Fruit fly (Drosophila melanogaster): Measurements from ENCODE around the gene CG6330.

The CG6330 gene

DNA sequence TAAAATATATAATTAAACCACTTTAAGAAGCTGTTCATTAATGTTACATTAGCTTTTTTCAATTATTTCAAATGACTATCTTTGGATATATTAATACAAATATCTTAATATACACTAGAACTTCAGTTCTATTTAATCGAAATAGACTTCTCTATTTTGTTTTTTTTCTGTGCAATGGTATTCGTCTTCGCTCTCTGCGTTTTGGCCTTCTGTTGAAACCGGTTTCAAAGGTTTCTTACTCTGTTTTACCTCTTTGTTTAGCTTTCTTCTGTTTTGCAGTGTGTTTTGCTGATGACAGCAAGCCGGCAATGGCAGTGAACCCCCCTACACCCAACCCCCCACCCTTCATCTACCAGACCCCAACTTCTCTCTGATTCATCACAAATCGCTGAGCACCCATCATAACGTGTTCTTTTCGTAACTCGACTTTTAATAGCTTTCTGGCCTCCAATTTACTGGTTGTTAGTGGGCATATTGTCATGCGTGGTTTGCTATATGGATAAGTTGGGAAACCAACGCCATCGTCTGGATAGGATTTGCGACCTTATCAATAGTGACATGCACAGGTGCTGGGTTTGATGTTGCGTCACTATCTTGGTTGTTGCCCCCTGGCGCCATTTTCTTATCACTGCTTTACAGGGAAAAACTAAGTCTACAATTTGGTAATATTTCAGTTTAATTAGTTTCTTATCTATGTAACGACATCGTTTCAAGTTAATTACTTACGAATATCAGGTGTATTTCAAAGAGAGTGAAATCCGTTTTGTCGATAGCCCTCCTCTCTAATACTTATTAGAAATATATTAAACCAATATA is 10.7 kb upstream of the CG6330 start:
- TF ChIP-seq CG8478 (optimal IDR thresholded peaks at IDR 0.05) (no peak), CTCF (optimal IDR thresholded peaks at IDR 0.05) (no peak)

DNA sequence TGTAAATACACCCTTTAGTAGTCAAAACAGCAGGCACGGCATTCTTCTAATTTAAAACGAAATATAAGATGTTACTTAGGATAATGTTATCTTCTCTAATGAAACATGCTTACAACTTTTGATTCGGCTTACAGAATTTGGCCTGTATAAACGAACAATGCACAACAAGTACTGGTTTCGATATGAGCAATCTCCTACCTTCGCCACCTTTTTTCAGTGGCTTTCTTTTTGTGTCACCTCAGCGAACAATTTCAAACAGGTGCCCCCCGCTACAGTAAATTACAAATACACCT is 10.0 kb upstream of the CG6330 start:
- no peak for TF ChIP-seq CTCF (optimal IDR thresholded peaks at IDR 0.05)
- no peak for TF ChIP-seq CG8478 (optimal IDR thresholded peaks at IDR 0.05)

dm6 chr3R:26967587-26968312 is 9.5 kb upstream of the CG6330 start:
- TF ChIP-seq CG8478 (optimal IDR thresholded peaks at IDR 0.05) (no peak), CTCF (optimal IDR thresholded peaks at IDR 0.05) (no peak)

- no peak for TF ChIP-seq CG8478 (optimal IDR thresholded peaks at IDR 0.05)
These were observed 8.6 kb upstream of the CG6330 start, which contains the start of gene CG5521 for dm6 chr3R:26966794-26967323. Gene CG5521, plus strand, starts transcription at chr3R:26966930.

dm6 chr3R:26966385-26966784 is 8.1 kb upstream of the CG6330 start, which contains the start of gene Gr97a:
Gene Gr97a, minus strand, starts transcription at chr3R:26966485.
- TF ChIP-seq CG8478 (optimal IDR thresholded peaks at IDR 0.05) (no peak), CTCF (optimal IDR thresholded peaks at IDR 0.05) (no peak)

DNA sequence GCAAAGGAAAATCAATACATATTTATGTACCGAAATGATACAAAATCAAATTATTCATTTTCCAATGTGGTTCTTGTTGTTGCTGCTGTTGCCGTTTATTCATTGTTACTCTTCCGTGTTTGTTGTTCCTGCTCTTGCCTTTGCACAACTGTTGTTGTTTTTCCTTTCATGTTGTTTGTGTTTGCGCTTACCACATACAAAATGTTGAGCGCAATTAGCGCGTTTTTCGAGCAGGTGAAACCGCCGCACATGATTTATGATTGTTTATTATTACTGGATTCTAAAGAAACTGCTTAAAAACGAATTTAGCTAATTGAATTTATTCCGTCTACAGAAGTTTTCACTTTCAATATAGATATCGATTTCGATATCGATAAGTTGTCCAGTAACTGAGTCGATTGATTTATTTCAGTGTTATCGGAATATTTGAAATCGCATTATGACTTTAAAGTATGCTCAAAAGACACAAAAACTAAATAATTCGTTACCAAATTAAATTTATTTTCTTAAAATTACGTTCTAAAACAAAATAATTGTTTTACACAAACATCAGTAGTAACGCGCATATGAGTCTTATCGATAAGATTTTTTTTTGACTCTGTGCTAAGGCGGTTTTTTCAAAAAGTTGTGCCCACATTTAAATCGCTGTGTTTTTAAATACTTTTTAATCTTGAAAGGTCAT is 6.3 kb upstream of the CG6330 start, which contains the start of gene Tsp97E:
TSS of gene Tsp97E (minus strand) at position 366 of the 682 bp plus-strand sequence.
- TF ChIP-seq CG8478 (optimal IDR thresholded peaks at IDR 0.05) (no peak), CTCF (optimal IDR thresholded peaks at IDR 0.05) (no peak)

DNA sequence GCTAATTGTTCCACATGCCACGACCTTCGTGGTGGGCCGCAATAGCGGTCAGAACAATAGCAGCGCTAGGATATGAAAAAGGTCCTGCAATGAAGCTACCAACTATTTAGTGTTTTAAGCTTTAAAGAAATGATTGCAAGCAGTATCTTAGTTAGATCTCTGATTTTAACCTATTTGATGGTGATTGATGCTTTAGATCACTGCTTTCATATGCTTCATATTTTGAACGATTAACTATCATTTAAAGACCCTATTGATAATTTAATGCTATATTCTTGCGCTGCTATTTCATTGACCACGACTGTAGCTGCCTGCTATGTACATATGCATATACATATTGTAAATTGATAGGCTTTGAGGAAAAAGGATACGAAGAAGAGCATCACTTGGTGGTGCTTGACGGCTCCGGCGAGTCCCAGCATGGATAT is 5.5 kb upstream of the CG6330 start:
- TF ChIP-seq CG8478 (optimal IDR thresholded peaks at IDR 0.05) (no peak), CTCF (optimal IDR thresholded peaks at IDR 0.05) (no peak)

DNA sequence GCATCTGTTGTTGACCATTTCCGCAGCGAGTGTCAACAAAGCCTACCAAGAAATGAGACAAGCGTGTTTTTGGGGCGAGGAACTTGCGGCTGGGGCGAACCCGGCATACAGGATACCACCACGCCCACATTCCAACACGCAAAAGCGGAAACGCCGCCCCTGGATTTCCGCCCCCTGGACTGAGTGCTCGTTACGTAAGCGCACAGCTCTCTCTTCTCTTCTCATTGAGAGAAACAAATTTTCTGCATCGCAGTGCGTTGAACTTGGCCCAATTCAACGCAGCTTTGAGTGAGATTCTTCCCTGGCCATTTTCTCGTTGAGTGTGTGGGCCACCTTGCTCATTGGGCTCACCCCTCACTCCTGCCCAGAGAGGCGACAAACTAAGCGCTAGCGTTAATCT is 2.2 kb upstream of the CG6330 start:
- TF ChIP-seq CTCF (optimal IDR thresholded peaks at IDR 0.05), result no peak
- no peak for TF ChIP-seq CG8478 (optimal IDR thresholded peaks at IDR 0.05)

DNA sequence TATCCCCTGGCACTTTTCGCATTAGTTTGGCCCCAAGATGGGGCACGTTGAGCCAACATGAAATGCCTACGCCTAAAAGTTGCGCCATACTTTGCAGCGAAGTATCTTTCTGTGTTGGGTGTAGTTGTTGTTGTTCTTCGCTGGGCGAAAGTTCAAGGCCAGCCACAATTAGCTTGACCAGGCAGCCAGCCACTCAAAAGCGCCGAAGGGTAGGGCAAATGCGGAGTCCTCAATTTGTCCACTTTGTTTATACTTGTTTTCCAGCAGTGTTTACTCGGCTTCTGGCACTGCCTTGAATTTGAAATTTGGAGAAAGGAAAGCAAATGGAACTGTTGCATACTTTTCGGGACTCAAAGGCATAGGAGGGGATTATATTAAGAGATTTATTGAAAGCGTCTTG is 1.2 kb downstream of the CG6330 start:
- TF ChIP-seq CG8478 (optimal IDR thresholded peaks at IDR 0.05) (no peak), CTCF (optimal IDR thresholded peaks at IDR 0.05) (no peak)

dm6 chr3R:26956376-26957062 is 1.8 kb downstream of the CG6330 start:
- TF ChIP-seq CG8478 (optimal IDR thresholded peaks at IDR 0.05) (no peak), CTCF (optimal IDR thresholded peaks at IDR 0.05) (peak; percentile 82 to 83)

- TF ChIP-seq CTCF (optimal IDR thresholded peaks at IDR 0.05) (no peak), CG8478 (optimal IDR thresholded peaks at IDR 0.05) (no peak)
These were observed 2.8 kb downstream of the CG6330 start for dm6 chr3R:26955527-26955926.

dm6 chr3R:26954020-26954672 is 4.1 kb downstream of the CG6330 start:
- TF ChIP-seq CTCF (optimal IDR thresholded peaks at IDR 0.05) (no peak), CG8478 (optimal IDR thresholded peaks at IDR 0.05) (no peak)

DNA sequence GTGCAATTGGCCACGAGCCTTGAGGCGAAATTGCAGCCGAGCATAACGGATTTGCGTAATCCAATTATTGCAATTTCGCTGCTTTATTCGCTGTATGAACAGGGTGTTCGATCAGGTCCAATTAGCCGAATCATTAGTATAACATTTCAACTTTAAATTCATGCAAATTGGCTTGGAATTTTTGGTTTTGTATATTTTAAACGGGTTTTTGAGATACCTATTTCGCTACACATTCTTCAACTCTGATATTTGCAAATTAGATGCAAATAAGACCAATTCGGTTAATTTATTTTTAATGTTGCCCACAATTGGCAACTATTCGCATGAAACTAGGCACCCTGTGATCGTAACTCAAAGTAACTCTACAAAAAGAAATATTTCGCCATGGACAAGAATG is 4.8 kb downstream of the CG6330 start:
- TF ChIP-seq CG8478 (optimal IDR thresholded peaks at IDR 0.05), result no peak
- TF ChIP-seq CTCF (optimal IDR thresholded peaks at IDR 0.05), result no peak

DNA sequence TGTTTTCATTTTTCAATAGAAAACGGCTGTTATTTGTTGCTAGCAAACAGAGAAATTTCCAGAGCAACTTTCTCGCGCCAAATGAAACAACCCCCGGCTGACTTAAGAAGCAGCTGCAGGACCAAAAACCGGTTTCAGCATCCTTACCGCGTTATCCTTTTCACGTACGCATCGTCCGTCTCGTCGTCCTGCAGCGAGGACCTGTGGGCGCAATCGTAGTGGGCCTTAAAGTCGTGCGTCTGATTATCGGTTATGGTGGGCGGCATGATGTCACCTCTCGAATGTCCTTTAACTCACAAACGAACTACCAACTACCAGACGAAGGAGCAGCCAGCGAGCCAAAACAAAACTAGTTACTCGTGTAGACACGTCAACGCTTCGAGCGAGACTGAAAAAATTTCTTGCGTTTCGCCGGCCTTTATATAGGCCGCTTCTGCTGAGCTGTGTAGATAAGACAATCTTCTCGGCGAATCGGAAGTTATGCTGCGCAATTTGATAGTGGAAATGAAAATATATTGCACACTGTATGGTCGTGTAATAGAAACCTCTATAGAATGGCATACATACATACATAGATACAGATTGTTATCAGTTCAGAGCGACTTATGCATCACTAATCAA is 5.3 kb downstream of the CG6330 start:
- TF ChIP-seq CG8478 (optimal IDR thresholded peaks at IDR 0.05) (no peak), CTCF (optimal IDR thresholded peaks at IDR 0.05) (no peak)

Measured in S2 (cell line).